Fruit fly (Drosophila melanogaster) whole organism: Measurements from ENCODE around the gene Rrp40.

ENCODE experiments used
- CG8478 ChIP-seq: fragments of >200 bp; optimal IDR thresholded peaks from 2 replicates; lab custom pipeline; 2018; ENCODE audit warnings: inconsistent platforms
- Dll ChIP-seq: fragments of >200 bp; optimal IDR thresholded peaks from 2 replicates; lab custom pipeline; 2017
- EcR ChIP-seq, 2 experiments: fragments of >200 bp; optimal IDR thresholded peaks; 2 replicates each; lab custom pipeline; 2017; ENCODE audit warnings: missing biosample characterization in 2 of 2, missing genetic modification characterization in 2 of 2, missing genetic modification reagents in 2 of 2
- pan ChIP-seq: fragments of >200 bp; optimal IDR thresholded peaks from 2 replicates; lab custom pipeline; 2017
- psq ChIP-seq: fragments of >200 bp; optimal IDR thresholded peaks from 2 replicates; lab custom pipeline; 2017
- usp ChIP-seq: fragments of >200 bp; optimal IDR thresholded peaks from 2 replicates; lab custom pipeline; 2017; ENCODE audit warnings: missing biosample characterization, missing genetic modification characterization, mixed read lengths

dm6 chr2L:1696269-1696668 is 32.3 kb upstream of the Rrp40 start:
- TF ChIP-seq Dll (lab: Kevin White, UChicago), result no peak
- TF ChIP-seq pan (lab: Kevin White, UChicago), result no peak
- TF ChIP-seq psq (lab: Kevin White, UChicago), result no peak
- no peak for TF ChIP-seq EcR (GFP tag; optimal IDR thresholded peaks at IDR 0.05; lab: Kevin White, UChicago)
- no peak for TF ChIP-seq usp
- no peak for TF ChIP-seq CG8478
